Worm (Caenorhabditis elegans) whole organism, L3 larva: ENCODE results near the gene swsn-4.
A peak's percentile ranks its signal among the peaks of the same experiment; 100 is the strongest.

Source experiments
- aly-2 ChIP-seq: fragments of 150-350 bp; optimal IDR thresholded peaks from 2 replicates; lab custom pipeline; 2014; ENCODE audit warnings: missing biosample characterization, missing genetic modification characterization
- ama-1 ChIP-seq: fragments of 150-350 bp; optimal IDR thresholded peaks from 2 replicates; lab custom pipeline; 2018
- ceh-28 ChIP-seq: fragments of 150-350 bp; optimal IDR thresholded peaks from 2 replicates; lab custom pipeline; 2014; ENCODE audit warnings: missing biosample characterization, missing genetic modification reagents, missing genetic modification characterization
- ceh-82 ChIP-seq: fragments of 150-350 bp; optimal IDR thresholded peaks from 2 replicates; lab custom pipeline; 2014; ENCODE audit warnings: missing biosample characterization, missing genetic modification characterization
- ceh-9 ChIP-seq: sonication (generic microtip); optimal IDR thresholded peaks from 2 replicates; lab custom pipeline; 2018; ENCODE audit warnings: missing biosample characterization, missing genetic modification characterization
- daf-12 ChIP-seq: fragments of 150-350 bp; optimal IDR thresholded peaks from 2 replicates; lab custom pipeline; 2014; ENCODE audit warnings: missing biosample characterization, missing genetic modification reagents, missing genetic modification characterization
- egl-27 ChIP-seq: sonication (generic microtip); optimal IDR thresholded peaks from 4 replicates; lab custom pipeline; 2017; ENCODE audit warnings: missing biosample characterization, missing genetic modification reagents, missing genetic modification characterization
- egl-5 ChIP-seq: fragments of 150-350 bp; optimal IDR thresholded peaks from 2 replicates; lab custom pipeline; 2017; ENCODE audit warnings: missing biosample characterization, missing genetic modification reagents, missing genetic modification characterization, inconsistent platforms
- elt-1 ChIP-seq: fragments of 150-350 bp; optimal IDR thresholded peaks from 2 replicates; lab custom pipeline; 2014; ENCODE audit warnings: missing biosample characterization, missing genetic modification characterization
- elt-2 ChIP-seq: sonication (generic microtip); optimal IDR thresholded peaks from 2 replicates; lab custom pipeline; 2016; ENCODE audit warnings: missing genetic modification reagents, mild to moderate bottlenecking, missing genetic modification characterization, missing compliant biosample characterization
- elt-3 ChIP-seq, 3 experiments: fragments of 150-350 bp in 1 of 3; sonication (generic microtip) in 2 of 3; optimal IDR thresholded peaks; 2 replicates in 2 of 3; 4 replicates in 1 of 3; lab custom pipeline; 2014 to 2017; ENCODE audit warnings: missing biosample characterization in 3 of 3, missing genetic modification characterization in 3 of 3
- hmg-11 ChIP-seq: sonication (generic microtip); optimal IDR thresholded peaks from 2 replicates; lab custom pipeline; 2016; ENCODE audit warnings: missing genetic modification characterization, missing compliant biosample characterization
- jun-1 ChIP-seq: fragments of 150-350 bp; optimal IDR thresholded peaks from 2 replicates; lab custom pipeline; 2014; ENCODE audit warnings: missing biosample characterization, missing genetic modification reagents, missing genetic modification characterization
- lsy-12 ChIP-seq: sonication (generic microtip); optimal IDR thresholded peaks from 2 replicates; lab custom pipeline; 2016; ENCODE audit warnings: mild to moderate bottlenecking, missing genetic modification characterization, missing compliant biosample characterization
- mdl-1 ChIP-seq: fragments of 150-350 bp; optimal IDR thresholded peaks from 2 replicates; lab custom pipeline; 2014; ENCODE audit warnings: missing biosample characterization, missing genetic modification characterization
- nfya-1 ChIP-seq: sonication (generic microtip); optimal IDR thresholded peaks from 2 replicates; lab custom pipeline; 2017; ENCODE audit warnings: missing genetic modification characterization, mild to moderate bottlenecking, missing compliant biosample characterization, antibody characterized with exemption, moderate library complexity; ENCODE audit not compliant: insufficient read depth
- nhr-11 ChIP-seq: fragments of 150-350 bp; optimal IDR thresholded peaks from 2 replicates; lab custom pipeline; 2014; ENCODE audit warnings: missing biosample characterization, missing genetic modification characterization
- nhr-12 ChIP-seq: fragments of 150-350 bp; optimal IDR thresholded peaks from 2 replicates; lab custom pipeline; 2014; ENCODE audit warnings: missing biosample characterization, missing genetic modification characterization
- nhr-23 ChIP-seq: fragments of 150-350 bp; optimal IDR thresholded peaks from 2 replicates; lab custom pipeline; 2014; ENCODE audit warnings: missing biosample characterization, missing genetic modification reagents, missing genetic modification characterization
- nhr-25 ChIP-seq: sonication (generic microtip); optimal IDR thresholded peaks from 2 replicates; lab custom pipeline; 2017; ENCODE audit warnings: missing biosample characterization, missing genetic modification characterization
- nhr-28 ChIP-seq: fragments of 150-350 bp; optimal IDR thresholded peaks from 2 replicates; lab custom pipeline; 2014; ENCODE audit warnings: missing biosample characterization, missing genetic modification characterization
- nhr-43 ChIP-seq: sonication (generic microtip); optimal IDR thresholded peaks from 2 replicates; lab custom pipeline; 2016; ENCODE audit warnings: mild to moderate bottlenecking, missing genetic modification characterization, missing compliant biosample characterization; ENCODE audit not compliant: poor library complexity, severe bottlenecking
- nhr-76 ChIP-seq: fragments of 150-350 bp; sonication (generic microtip); optimal IDR thresholded peaks from 5 replicates; lab custom pipeline; 2014; ENCODE audit warnings: missing biosample characterization, missing genetic modification characterization
- nhr-77 ChIP-seq: fragments of 150-350 bp; optimal IDR thresholded peaks from 2 replicates; lab custom pipeline; 2014; ENCODE audit warnings: missing biosample characterization, missing genetic modification characterization
- pha-4 ChIP-seq: fragments of 150-350 bp; optimal IDR thresholded peaks from 2 replicates; lab custom pipeline; 2014; ENCODE audit warnings: missing biosample characterization, missing genetic modification reagents, missing genetic modification characterization
- sea-2 ChIP-seq: fragments of 150-350 bp; sonication (generic microtip); optimal IDR thresholded peaks from 4 replicates; lab custom pipeline; 2014; ENCODE audit warnings: missing biosample characterization, missing genetic modification reagents, missing genetic modification characterization
- skn-1 ChIP-seq: fragments of 150-350 bp; optimal IDR thresholded peaks from 2 replicates; lab custom pipeline; 2014; ENCODE audit warnings: missing biosample characterization, missing genetic modification characterization
- snpc-4 ChIP-seq: fragments of 150-350 bp; optimal IDR thresholded peaks from 2 replicates; lab custom pipeline; 2014; ENCODE audit warnings: missing biosample characterization, missing genetic modification characterization
- tbx-2 ChIP-seq: sonication (generic microtip); optimal IDR thresholded peaks from 2 replicates; lab custom pipeline; 2016; ENCODE audit warnings: mild to moderate bottlenecking, missing genetic modification characterization, missing compliant biosample characterization
- unc-39 ChIP-seq: sonication (generic microtip); optimal IDR thresholded peaks from 4 replicates; lab custom pipeline; 2017; ENCODE audit warnings: missing biosample characterization, missing genetic modification characterization
- unc-62 ChIP-seq: fragments of 150-350 bp; sonication (generic microtip); optimal IDR thresholded peaks from 4 replicates; lab custom pipeline; 2014; ENCODE audit warnings: missing biosample characterization, missing genetic modification reagents, missing genetic modification characterization
- zag-1 ChIP-seq: fragments of 150-350 bp; optimal IDR thresholded peaks from 2 replicates; lab custom pipeline; 2014; ENCODE audit warnings: missing biosample characterization, missing genetic modification characterization
- ztf-11 ChIP-seq: fragments of 150-350 bp; optimal IDR thresholded peaks from 2 replicates; lab custom pipeline; 2014; ENCODE audit warnings: missing biosample characterization, missing genetic modification characterization
- ztf-4 ChIP-seq: fragments of 150-350 bp; optimal IDR thresholded peaks from 2 replicates; lab custom pipeline; 2014; ENCODE audit warnings: missing biosample characterization, missing genetic modification characterization

Gene swsn-4

DNA sequence TGAATTAATAATTGTTTCAGACTA is at the start of gene swsn-4:
Gene swsn-4, plus strand, starts transcription at position 21 of the 24 bp plus-strand sequence.
- no peak for TF ChIP-seq ceh-9 (tag; lab: Kevin White, UChicago)
- TF ChIP-seq zag-1: no peak
- TF ChIP-seq elt-3 (tag; optimal IDR thresholded peaks at IDR 0.05; lab: Kevin White, UChicago): no peak
- no peak for TF ChIP-seq jun-1 (tag; lab: Kevin White, UChicago)
- TF ChIP-seq elt-2 (tag; lab: Kevin White, UChicago): no peak
- TF ChIP-seq nhr-25 (tag; lab: Kevin White, UChicago): no peak
- no peak for TF ChIP-seq ztf-4 (tag; lab: Kevin White, UChicago)
- TF ChIP-seq unc-39 (tag; lab: Kevin White, UChicago): no peak
- no peak for TF ChIP-seq unc-62 (GFP tag; lab: Kevin White, UChicago)
- TF ChIP-seq egl-5 (tag; lab: Kevin White, UChicago): no peak
- no peak for TF ChIP-seq nhr-43 (tag; lab: Kevin White, UChicago)
- TF ChIP-seq nhr-77 (tag; lab: Kevin White, UChicago): no peak
- TF ChIP-seq nhr-23 (tag; lab: Kevin White, UChicago): no peak
- TF ChIP-seq hmg-11 (tag; lab: Kevin White, UChicago): no peak
- no peak for TF ChIP-seq nhr-11
- TF ChIP-seq ceh-82 (tag; lab: Kevin White, UChicago): no peak
- TF ChIP-seq ceh-28 (tag; lab: Kevin White, UChicago): no peak

DNA sequence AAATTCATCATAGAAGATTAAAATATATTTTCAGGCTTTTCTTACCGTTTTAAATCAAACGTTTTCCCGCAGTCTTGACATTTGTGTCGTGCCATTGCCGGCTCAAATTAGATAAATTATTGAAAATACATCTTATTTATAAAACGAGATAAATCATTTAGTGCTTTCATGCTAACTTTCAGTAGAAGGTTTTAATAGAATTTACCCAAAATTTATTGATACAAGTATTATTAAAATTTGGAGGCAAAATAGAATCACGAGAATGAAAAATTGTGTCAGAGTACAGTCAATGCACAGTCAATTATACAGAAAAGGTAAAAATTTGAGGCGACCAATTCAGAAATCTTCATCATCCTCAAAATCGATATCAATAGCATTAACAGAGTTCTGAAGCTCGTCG is 47.3 kb upstream of the swsn-4 start, which contains the start of gene Y5F2A.4:
Gene Y5F2A.4, minus strand, starts transcription at position 101 of the 400 bp plus-strand sequence.
- TF ChIP-seq sea-2 (GFP tag; lab: Kevin White, UChicago): no peak
- no peak for TF ChIP-seq skn-1 (tag; lab: Kevin White, UChicago)
- no peak for TF ChIP-seq mdl-1 (tag; lab: Kevin White, UChicago)
- no peak for TF ChIP-seq snpc-4 (tag; lab: Kevin White, UChicago)
- TF ChIP-seq unc-62 (GFP tag; lab: Kevin White, UChicago): no peak
- TF ChIP-seq nhr-12 (tag; lab: Kevin White, UChicago): no peak
- no peak for TF ChIP-seq tbx-2 (tag; lab: Kevin White, UChicago)
- TF ChIP-seq aly-2 (tag; lab: Kevin White, UChicago): no peak
- TF ChIP-seq egl-27 (tag; lab: Kevin White, UChicago): no peak
- no peak for TF ChIP-seq nhr-28 (tag; lab: Kevin White, UChicago)
- no peak for TF ChIP-seq ceh-28 (tag; lab: Kevin White, UChicago)
- TF ChIP-seq nhr-76 (tag; lab: Kevin White, UChicago): no peak
- TF ChIP-seq pha-4 (tag; lab: Kevin White, UChicago): no peak
- TF ChIP-seq elt-3 (tag; optimal IDR thresholded peaks at IDR 0.05; lab: Kevin White, UChicago): no peak
- no peak for TF ChIP-seq elt-1 (tag; lab: Kevin White, UChicago)
- TF ChIP-seq ztf-4 (tag; lab: Kevin White, UChicago): no peak

DNA sequence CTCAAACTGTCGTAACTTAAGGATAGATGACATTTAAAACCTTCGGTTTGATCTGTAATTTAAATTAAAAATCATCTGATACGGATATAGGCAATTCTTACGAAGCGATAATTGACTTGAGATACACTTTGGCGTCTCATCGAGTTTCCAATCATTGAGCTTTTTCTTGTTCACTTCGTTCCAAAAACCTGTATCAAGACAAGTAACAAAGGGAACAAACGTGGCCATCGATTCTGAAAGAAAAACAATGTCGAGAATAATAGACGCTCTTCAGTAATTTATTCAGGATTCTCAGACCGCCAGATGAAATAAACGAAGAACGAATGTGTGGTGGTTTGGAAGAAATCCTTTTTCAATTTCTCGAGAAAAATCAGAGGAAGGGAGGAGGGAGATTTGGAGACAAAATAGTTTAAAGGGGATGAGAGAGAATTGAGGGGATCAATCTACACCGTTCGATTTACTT is 45.0 kb upstream of the swsn-4 start, which contains the start of gene atg-7:
Gene atg-7, minus strand, starts transcription at position 233 of the 463 bp plus-strand sequence.
- TF ChIP-seq nhr-28 (tag; lab: Kevin White, UChicago) (no peak), nhr-76 (tag; lab: Kevin White, UChicago) (no peak), ama-1 (lab: Kevin White, UChicago) (peak; percentile 94), elt-1 (tag; lab: Kevin White, UChicago) (no peak), nhr-11 (no peak), lsy-12 (tag; lab: Kevin White, UChicago) (peak; percentile 18), pha-4 (tag; lab: Kevin White, UChicago) (peak; percentile 13)

DNA sequence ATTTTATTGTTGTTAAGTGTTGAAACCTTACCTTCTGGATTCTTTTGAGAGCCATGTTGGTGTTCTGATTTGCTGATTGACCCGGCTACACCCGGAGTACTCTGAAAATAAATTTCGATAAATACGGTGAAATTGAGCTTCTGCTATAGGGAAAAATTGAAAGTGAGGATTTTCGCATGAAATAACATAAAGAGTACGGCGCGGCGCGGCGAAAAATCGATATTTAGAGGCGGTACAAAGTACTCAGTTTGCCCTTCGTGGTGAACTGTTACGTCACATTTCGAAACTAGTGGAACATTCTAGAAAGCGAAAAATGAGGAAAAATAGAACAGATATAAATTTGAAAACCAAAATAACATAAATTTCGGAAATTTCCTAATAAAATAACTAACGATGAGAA is 43.7 kb upstream of the swsn-4 start, which contains the start of gene let-70:
Gene let-70, minus strand, starts transcription at position 101 of the 400 bp plus-strand sequence.
- TF ChIP-seq daf-12 (no peak), nfya-1 (tag; lab: Kevin White, UChicago) (no peak), elt-2 (tag; lab: Kevin White, UChicago) (no peak), ceh-82 (tag; lab: Kevin White, UChicago) (no peak), egl-27 (tag; lab: Kevin White, UChicago) (no peak), elt-1 (tag; lab: Kevin White, UChicago) (no peak), ztf-11 (tag; lab: Kevin White, UChicago) (no peak), nhr-23 (tag; lab: Kevin White, UChicago) (no peak), ama-1 (lab: Kevin White, UChicago) (no peak), ztf-4 (tag; lab: Kevin White, UChicago) (no peak), snpc-4 (tag; lab: Kevin White, UChicago) (no peak), mdl-1 (tag; lab: Kevin White, UChicago) (no peak), egl-5 (tag; lab: Kevin White, UChicago) (no peak), unc-62 (GFP tag; lab: Kevin White, UChicago) (no peak), tbx-2 (tag; lab: Kevin White, UChicago) (no peak)
